Worm (Caenorhabditis elegans) whole organism, L3 larva: ENCODE results near the gene lips-13.
A peak's percentile ranks its signal among the peaks of the same experiment; 100 is the strongest.

Source experiments
- R02D3.7 ChIP-seq: fragments of 150-350 bp; optimal IDR thresholded peaks from 2 replicates; lab custom pipeline; 2014; ENCODE audit warnings: missing biosample characterization, missing genetic modification characterization
- ZK546.5 ChIP-seq: sonication (generic microtip); optimal IDR thresholded peaks from 2 replicates; lab custom pipeline; 2017; ENCODE audit warnings: missing biosample characterization, missing genetic modification characterization
- aly-2 ChIP-seq: fragments of 150-350 bp; optimal IDR thresholded peaks from 2 replicates; lab custom pipeline; 2014; ENCODE audit warnings: missing biosample characterization, missing genetic modification characterization
- ama-1 ChIP-seq: fragments of 150-350 bp; optimal IDR thresholded peaks from 2 replicates; lab custom pipeline; 2018
- ceh-16 ChIP-seq: sonication (generic microtip); optimal IDR thresholded peaks from 2 replicates; lab custom pipeline; 2017; ENCODE audit warnings: missing biosample characterization, missing genetic modification characterization
- ceh-28 ChIP-seq: fragments of 150-350 bp; optimal IDR thresholded peaks from 2 replicates; lab custom pipeline; 2014; ENCODE audit warnings: missing biosample characterization, missing genetic modification reagents, missing genetic modification characterization
- ceh-9 ChIP-seq: sonication (generic microtip); optimal IDR thresholded peaks from 2 replicates; lab custom pipeline; 2018; ENCODE audit warnings: missing biosample characterization, missing genetic modification characterization
- daf-12 ChIP-seq: fragments of 150-350 bp; optimal IDR thresholded peaks from 2 replicates; lab custom pipeline; 2014; ENCODE audit warnings: missing biosample characterization, missing genetic modification reagents, missing genetic modification characterization
- egl-27 ChIP-seq: sonication (generic microtip); optimal IDR thresholded peaks from 4 replicates; lab custom pipeline; 2017; ENCODE audit warnings: missing biosample characterization, missing genetic modification reagents, missing genetic modification characterization
- elt-1 ChIP-seq: fragments of 150-350 bp; optimal IDR thresholded peaks from 2 replicates; lab custom pipeline; 2014; ENCODE audit warnings: missing biosample characterization, missing genetic modification characterization
- elt-2 ChIP-seq: sonication (generic microtip); optimal IDR thresholded peaks from 2 replicates; lab custom pipeline; 2016; ENCODE audit warnings: missing genetic modification reagents, mild to moderate bottlenecking, missing genetic modification characterization, missing compliant biosample characterization
- elt-3 ChIP-seq, 3 experiments: fragments of 150-350 bp in 1 of 3; sonication (generic microtip) in 2 of 3; optimal IDR thresholded peaks; 2 replicates in 2 of 3; 4 replicates in 1 of 3; lab custom pipeline; 2014 to 2017; ENCODE audit warnings: missing biosample characterization in 3 of 3, missing genetic modification characterization in 3 of 3
- fkh-10 ChIP-seq: sonication (generic microtip); optimal IDR thresholded peaks from 2 replicates; lab custom pipeline; 2017; ENCODE audit warnings: missing biosample characterization, missing genetic modification reagents, missing genetic modification characterization
- fkh-2 ChIP-seq: fragments of 150-350 bp; optimal IDR thresholded peaks from 2 replicates; lab custom pipeline; 2014; ENCODE audit warnings: missing biosample characterization, missing genetic modification reagents, missing genetic modification characterization
- hmg-11 ChIP-seq: sonication (generic microtip); optimal IDR thresholded peaks from 2 replicates; lab custom pipeline; 2016; ENCODE audit warnings: missing genetic modification characterization, missing compliant biosample characterization
- lin-15B ChIP-seq: fragments of 150-350 bp; optimal IDR thresholded peaks from 2 replicates; lab custom pipeline; 2014; ENCODE audit warnings: missing biosample characterization, missing genetic modification characterization
- lin-39 ChIP-seq: fragments of 150-350 bp; optimal IDR thresholded peaks from 2 replicates; lab custom pipeline; 2018; ENCODE audit warnings: missing biosample characterization, missing genetic modification reagents, missing genetic modification characterization
- mdl-1 ChIP-seq: fragments of 150-350 bp; optimal IDR thresholded peaks from 2 replicates; lab custom pipeline; 2014; ENCODE audit warnings: missing biosample characterization, missing genetic modification characterization
- nfya-1 ChIP-seq: sonication (generic microtip); optimal IDR thresholded peaks from 2 replicates; lab custom pipeline; 2017; ENCODE audit warnings: missing genetic modification characterization, mild to moderate bottlenecking, missing compliant biosample characterization, antibody characterized with exemption, moderate library complexity; ENCODE audit not compliant: insufficient read depth
- nhr-12 ChIP-seq: fragments of 150-350 bp; optimal IDR thresholded peaks from 2 replicates; lab custom pipeline; 2014; ENCODE audit warnings: missing biosample characterization, missing genetic modification characterization
- nhr-23 ChIP-seq: fragments of 150-350 bp; optimal IDR thresholded peaks from 2 replicates; lab custom pipeline; 2014; ENCODE audit warnings: missing biosample characterization, missing genetic modification reagents, missing genetic modification characterization
- nhr-76 ChIP-seq: fragments of 150-350 bp; sonication (generic microtip); optimal IDR thresholded peaks from 5 replicates; lab custom pipeline; 2014; ENCODE audit warnings: missing biosample characterization, missing genetic modification characterization
- pha-4 ChIP-seq: fragments of 150-350 bp; optimal IDR thresholded peaks from 2 replicates; lab custom pipeline; 2014; ENCODE audit warnings: missing biosample characterization, missing genetic modification reagents, missing genetic modification characterization
- pqm-1 ChIP-seq: fragments of 150-350 bp; optimal IDR thresholded peaks from 2 replicates; lab custom pipeline; 2017; ENCODE audit warnings: missing biosample characterization, missing genetic modification characterization, inconsistent platforms
- sea-2 ChIP-seq: fragments of 150-350 bp; sonication (generic microtip); optimal IDR thresholded peaks from 4 replicates; lab custom pipeline; 2014; ENCODE audit warnings: missing biosample characterization, missing genetic modification reagents, missing genetic modification characterization
- snpc-4 ChIP-seq: fragments of 150-350 bp; optimal IDR thresholded peaks from 2 replicates; lab custom pipeline; 2014; ENCODE audit warnings: missing biosample characterization, missing genetic modification characterization
- unc-39 ChIP-seq: sonication (generic microtip); optimal IDR thresholded peaks from 4 replicates; lab custom pipeline; 2017; ENCODE audit warnings: missing biosample characterization, missing genetic modification characterization
- unc-62 ChIP-seq: fragments of 150-350 bp; sonication (generic microtip); optimal IDR thresholded peaks from 4 replicates; lab custom pipeline; 2014; ENCODE audit warnings: missing biosample characterization, missing genetic modification reagents, missing genetic modification characterization
- ztf-11 ChIP-seq: fragments of 150-350 bp; optimal IDR thresholded peaks from 2 replicates; lab custom pipeline; 2014; ENCODE audit warnings: missing biosample characterization, missing genetic modification characterization

Gene lips-13

DNA sequence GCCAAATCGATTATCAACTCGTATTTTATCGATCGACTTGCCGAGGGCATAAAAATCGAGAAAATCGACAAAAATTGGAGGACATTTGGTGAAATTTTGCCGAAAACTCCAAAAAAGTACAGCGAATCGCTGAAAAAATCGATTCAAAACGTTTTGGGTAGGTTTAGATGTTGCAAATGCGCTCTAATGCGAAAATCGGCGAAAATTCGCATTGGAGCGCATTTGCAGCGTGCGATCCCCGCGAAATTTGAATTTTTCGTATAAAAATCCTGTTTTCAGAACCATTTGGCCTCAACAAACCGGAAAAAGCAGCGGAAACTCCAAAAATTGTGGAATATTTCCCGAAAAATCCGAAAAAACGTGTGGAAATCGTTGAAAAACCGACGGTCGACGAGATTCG is 8.6 kb upstream of the lips-13 start:
- no peak for TF ChIP-seq snpc-4
- no peak for TF ChIP-seq mdl-1 (tag; lab: Kevin White, UChicago)
- TF ChIP-seq elt-3 (tag; optimal IDR thresholded peaks at IDR 0.05; lab: Kevin White, UChicago) = no peak
- no peak for TF ChIP-seq elt-1 (tag; lab: Kevin White, UChicago)
- TF ChIP-seq unc-62 (GFP tag; lab: Kevin White, UChicago) = no peak
- no peak for TF ChIP-seq lin-39 (tag; lab: Kevin White, UChicago)
- TF ChIP-seq nhr-23 (tag; lab: Kevin White, UChicago) = no peak
- TF ChIP-seq nfya-1 (tag; lab: Kevin White, UChicago) = no peak
- TF ChIP-seq daf-12 (tag; lab: Kevin White, UChicago) = no peak
- TF ChIP-seq pqm-1 (tag; lab: Kevin White, UChicago) = no peak

DNA sequence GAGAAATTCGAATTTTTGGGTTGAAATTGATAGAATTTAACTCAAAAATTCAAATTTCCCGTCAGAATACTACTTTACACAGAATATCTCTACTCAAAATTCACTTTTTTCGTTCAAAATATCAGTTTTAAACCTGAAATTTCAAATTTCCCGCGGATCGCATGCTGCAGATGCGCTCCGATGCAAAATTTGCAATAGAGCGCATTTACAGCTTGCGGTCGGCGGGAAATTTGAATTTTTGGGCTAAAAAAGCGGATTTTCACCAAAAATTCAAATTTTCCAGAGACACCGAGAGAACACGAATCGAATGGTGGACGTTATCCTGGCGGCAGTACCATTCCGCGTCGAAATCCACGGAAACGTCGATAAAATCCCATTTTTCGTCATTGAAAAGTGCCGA is 6.9 kb upstream of the lips-13 start:
- TF ChIP-seq nhr-12 (tag; lab: Kevin White, UChicago) (no peak), ZK546.5 (tag; lab: Kevin White, UChicago) (no peak), fkh-2 (tag; lab: Kevin White, UChicago) (no peak), ceh-9 (tag; lab: Kevin White, UChicago) (no peak), ztf-11 (tag; lab: Kevin White, UChicago) (no peak), unc-39 (tag; lab: Kevin White, UChicago) (no peak), daf-12 (tag; lab: Kevin White, UChicago) (no peak), nfya-1 (tag; lab: Kevin White, UChicago) (no peak), aly-2 (tag; lab: Kevin White, UChicago) (no peak), ceh-28 (tag; lab: Kevin White, UChicago) (no peak), ceh-16 (no peak), R02D3.7 (tag; lab: Kevin White, UChicago) (no peak), hmg-11 (no peak)

ce11 chrII:1123208-1123607 is 5.4 kb upstream of the lips-13 start, which contains the start of the genes sut-1 and eri-3:
Gene sut-1, minus strand, starts transcription at chrII:1123265.
Gene eri-3, plus strand, starts transcription at chrII:1123534.
- TF ChIP-seq lin-15B (tag; lab: Kevin White, UChicago) (peak; percentile 17), ztf-11 (tag; lab: Kevin White, UChicago) (no peak), ama-1 (lab: Kevin White, UChicago) (no peak), fkh-2 (tag; lab: Kevin White, UChicago) (no peak), ZK546.5 (tag; lab: Kevin White, UChicago) (no peak)

DNA sequence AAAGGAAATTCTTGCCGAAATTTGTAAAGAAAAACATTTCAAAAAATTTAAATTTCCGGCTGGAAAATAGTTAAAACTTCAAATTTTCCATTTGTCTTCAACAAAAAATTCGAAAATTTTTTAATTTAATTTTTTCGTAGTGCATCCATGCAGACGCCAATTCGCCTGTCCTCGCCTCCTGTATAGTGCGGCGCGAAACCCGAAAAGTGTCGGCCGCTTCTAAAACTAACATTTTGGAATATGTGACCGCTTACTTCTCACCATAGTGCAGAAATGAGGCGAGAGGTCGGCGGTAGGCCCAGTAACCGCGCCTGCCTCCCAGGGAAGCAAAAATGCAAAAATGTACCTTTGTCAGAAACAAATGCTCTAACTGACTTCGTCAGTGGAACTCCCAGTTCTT is 1.3 kb downstream of the lips-13 start:
- TF ChIP-seq pha-4 = no peak
- peak; percentile 9 for TF ChIP-seq snpc-4

- TF ChIP-seq unc-62 (GFP tag; lab: Kevin White, UChicago) = no peak
- TF ChIP-seq fkh-10 (GFP tag; lab: Kevin White, UChicago) = no peak
- TF ChIP-seq ZK546.5 (tag; lab: Kevin White, UChicago) = no peak
- TF ChIP-seq sea-2 (GFP tag; lab: Kevin White, UChicago) = no peak
- TF ChIP-seq elt-1 (tag; lab: Kevin White, UChicago) = no peak
- TF ChIP-seq egl-27 = no peak
Observed at ce11 chrII:1114133-1114532, 3.7 kb downstream of the lips-13 start, which contains the start of gene lips-12. Gene lips-12, minus strand, starts transcription at chrII:1114233.

ce11 chrII:1110901-1111300 is 6.9 kb downstream of the lips-13 start, which contains the start of gene lips-11:
Gene lips-11, minus strand, starts transcription at chrII:1111001.
- no peak for TF ChIP-seq nhr-76 (tag; lab: Kevin White, UChicago)
- TF ChIP-seq elt-2 = peak; percentile 19
- TF ChIP-seq aly-2 (tag; lab: Kevin White, UChicago) = no peak
- TF ChIP-seq R02D3.7 (tag; lab: Kevin White, UChicago) = no peak
- TF ChIP-seq, all 47 proteins: peak for 1
